Worm (Caenorhabditis elegans) whole organism, young adult: ENCODE results near the gene T28F12.1.

ENCODE experiments used
- B0019.2 ChIP-seq: fragments of 200-800 bp; sonication (Bioruptor generic); conservative IDR thresholded peaks from 2 replicates; pipeline ENCODE4 v1.3.6; 2022; ENCODE audit warnings: missing genetic modification reagents, missing genetic modification characterization, missing compliant biosample characterization
- B0261.1 ChIP-seq: sonication (generic microtip); optimal IDR thresholded peaks from 2 replicates; lab custom pipeline; 2016; ENCODE audit warnings: mild to moderate bottlenecking, missing genetic modification characterization, moderate library complexity, missing compliant biosample characterization
- F39B2.1 ChIP-seq: fragments of 200-800 bp; sonication (Bioruptor generic); IDR thresholded peaks from 2 replicates; pipeline ENCODE4 v1.3.6; 2022; ENCODE audit warnings: missing genetic modification reagents, missing genetic modification characterization, missing compliant biosample characterization
- F57C9.4 ChIP-seq: sonication (generic microtip); optimal IDR thresholded peaks from 2 replicates; lab custom pipeline; 2017; ENCODE audit warnings: mild to moderate bottlenecking, missing genetic modification characterization, missing compliant biosample characterization
- Y67H2A.10 ChIP-seq: fragments of 200-800 bp; sonication (Bioruptor generic); conservative IDR thresholded peaks from 2 replicates; pipeline ENCODE4 v1.3.6; 2022; ENCODE audit warnings: missing genetic modification reagents, missing genetic modification characterization, missing compliant biosample characterization
- Y95B8A.8 ChIP-seq: fragments of 200-800 bp; sonication (Bioruptor generic); IDR thresholded peaks from 2 replicates; pipeline ENCODE4 v1.3.6; 2022; ENCODE audit warnings: missing genetic modification reagents, missing genetic modification characterization, missing compliant biosample characterization
- athp-1 ChIP-seq: sonication (generic microtip); optimal IDR thresholded peaks from 2 replicates; lab custom pipeline; 2017; ENCODE audit warnings: mild to moderate bottlenecking, missing genetic modification characterization, missing compliant biosample characterization
- bed-2 ChIP-seq: fragments of 200-800 bp; sonication (Bioruptor generic); IDR thresholded peaks from 2 replicates; pipeline ENCODE4 v1.3.6; 2022; ENCODE audit warnings: missing genetic modification reagents, missing genetic modification characterization, missing compliant biosample characterization
- cebp-2 ChIP-seq: fragments of 200-800 bp; sonication (Bioruptor generic); IDR thresholded peaks from 2 replicates; pipeline ENCODE4 v1.3.6; 2022; ENCODE audit warnings: missing genetic modification characterization, missing compliant biosample characterization
- ceh-58 ChIP-seq: fragments of 200-800 bp; sonication (Bioruptor generic); IDR thresholded peaks from 2 replicates; pipeline ENCODE4 v1.3.6; 2022; ENCODE audit warnings: missing genetic modification characterization, missing compliant biosample characterization
- chd-7 ChIP-seq: sonication (generic microtip); optimal IDR thresholded peaks from 2 replicates; lab custom pipeline; 2016; ENCODE audit warnings: mild to moderate bottlenecking, missing genetic modification characterization, moderate library complexity, missing compliant biosample characterization
- die-1 ChIP-seq: sonication (generic microtip); optimal IDR thresholded peaks from 2 replicates; lab custom pipeline; 2016; ENCODE audit warnings: missing genotype, mild to moderate bottlenecking, missing genetic modification characterization, missing compliant biosample characterization
- efl-1 ChIP-seq: fragments of 150-350 bp; optimal IDR thresholded peaks from 2 replicates; lab custom pipeline; 2014; ENCODE audit warnings: missing biosample characterization, missing genetic modification reagents, missing genetic modification characterization
- egl-44 ChIP-seq: fragments of 200-800 bp; sonication (Bioruptor generic); IDR thresholded peaks from 2 replicates; pipeline ENCODE4 v1.3.6; 2022; ENCODE audit warnings: missing genetic modification reagents, missing genetic modification characterization, missing compliant biosample characterization
- ets-4 ChIP-seq: fragments of 200-800 bp; sonication (Bioruptor generic); optimal IDR thresholded peaks from 2 replicates; lab custom pipeline; 2018; ENCODE audit warnings: mild to moderate bottlenecking, missing genetic modification characterization, missing compliant biosample characterization
- gei-17 ChIP-seq: fragments of 200-800 bp; sonication (Bioruptor generic); optimal IDR thresholded peaks from 2 replicates; lab custom pipeline; 2018; ENCODE audit warnings: mild to moderate bottlenecking, missing genetic modification characterization, missing compliant biosample characterization
- lin-26 ChIP-seq: fragments of 200-800 bp; sonication (Bioruptor generic); IDR thresholded peaks from 2 replicates; pipeline ENCODE4 v1.3.6; 2022; ENCODE audit warnings: missing genetic modification reagents, missing genetic modification characterization, missing compliant biosample characterization
- lir-1 ChIP-seq: fragments of 200-800 bp; sonication (Bioruptor generic); conservative IDR thresholded peaks from 2 replicates; pipeline ENCODE4 v1.3.6; 2022; ENCODE audit warnings: missing genetic modification reagents, missing genetic modification characterization, missing compliant biosample characterization
- lsl-1 ChIP-seq: fragments of 200-800 bp; sonication (Bioruptor generic); optimal IDR thresholded peaks from 2 replicates; lab custom pipeline; 2018; ENCODE audit warnings: mild to moderate bottlenecking, missing genetic modification characterization, moderate library complexity, missing compliant biosample characterization
- lsy-27 ChIP-seq: sonication (generic microtip); optimal IDR thresholded peaks from 2 replicates; lab custom pipeline; 2017; ENCODE audit warnings: missing genetic modification characterization, mild to moderate bottlenecking, missing compliant biosample characterization, antibody characterized with exemption, missing genotype, borderline replicate concordance; ENCODE audit not compliant: insufficient read depth
- madf-6 ChIP-seq: fragments of 200-800 bp; sonication (Bioruptor generic); IDR thresholded peaks from 2 replicates; pipeline ENCODE4 v1.3.6; 2022; ENCODE audit warnings: missing genetic modification reagents, missing genetic modification characterization, missing compliant biosample characterization
- mcd-1 ChIP-seq: fragments of 200-800 bp; sonication (Bioruptor generic); IDR thresholded peaks from 2 replicates; pipeline ENCODE4 v1.3.6; 2022; ENCODE audit warnings: missing genetic modification reagents, missing genetic modification characterization, missing compliant biosample characterization
- mxl-1 ChIP-seq: sonication (generic microtip); optimal IDR thresholded peaks from 2 replicates; lab custom pipeline; 2016; ENCODE audit warnings: missing genetic modification characterization, missing compliant biosample characterization
- nhr-179 ChIP-seq: sonication (generic microtip); optimal IDR thresholded peaks from 2 replicates; lab custom pipeline; 2016; ENCODE audit warnings: mild to moderate bottlenecking, missing genetic modification characterization, missing compliant biosample characterization
- rcor-1 ChIP-seq: fragments of 200-800 bp; sonication (Bioruptor generic); IDR thresholded peaks from 2 replicates; pipeline ENCODE4 v1.3.6; 2022; ENCODE audit warnings: missing genetic modification reagents, missing genetic modification characterization, missing compliant biosample characterization
- rec-8 ChIP-seq, 2 experiments: sonication (generic microtip); optimal IDR thresholded peaks; 2 replicates each; lab custom pipeline; 2016; ENCODE audit warnings: mild to moderate bottlenecking in 2 of 2, missing genetic modification characterization in 2 of 2, missing genetic modification reagents in 2 of 2, missing genotype in 2 of 2, missing biosample characterization in 1 of 2, missing compliant biosample characterization in 1 of 2, moderate library complexity in 1 of 2
- sptf-2 ChIP-seq: fragments of 200-800 bp; sonication (Bioruptor generic); optimal IDR thresholded peaks from 2 replicates; lab custom pipeline; 2018; ENCODE audit warnings: mild to moderate bottlenecking, missing genetic modification characterization, missing compliant biosample characterization
- tlf-1 ChIP-seq: fragments of 200-800 bp; sonication (Bioruptor generic); optimal IDR thresholded peaks from 2 replicates; lab custom pipeline; 2018; ENCODE audit warnings: mild to moderate bottlenecking, missing genetic modification characterization, missing compliant biosample characterization
- unc-130 ChIP-seq: sonication (generic microtip); optimal IDR thresholded peaks from 2 replicates; lab custom pipeline; 2016; ENCODE audit warnings: missing genetic modification reagents, missing genetic modification characterization, missing compliant biosample characterization
- unc-62 ChIP-seq: fragments of 150-350 bp; optimal IDR thresholded peaks from 2 replicates; lab custom pipeline; 2014; ENCODE audit warnings: missing biosample characterization, missing genetic modification reagents, missing genetic modification characterization
- xnd-1 ChIP-seq: sonication (generic microtip); optimal IDR thresholded peaks from 2 replicates; lab custom pipeline; 2016; ENCODE audit warnings: missing genotype, missing genetic modification reagents, missing genetic modification characterization, missing compliant biosample characterization
- zfh-2 ChIP-seq: fragments of 200-800 bp; sonication (Bioruptor generic); conservative IDR thresholded peaks from 2 replicates; pipeline ENCODE4 v1.3.6; 2022; ENCODE audit warnings: missing genetic modification reagents, missing genetic modification characterization, missing compliant biosample characterization
- ztf-3 ChIP-seq: fragments of 200-800 bp; sonication (Bioruptor generic); optimal IDR thresholded peaks from 2 replicates; lab custom pipeline; 2018; ENCODE audit warnings: mild to moderate bottlenecking, missing genetic modification characterization, missing compliant biosample characterization

T28F12.1 gene

ce11 chrV:4523844-4524243 is 11.0 kb downstream of the T28F12.1 start:
- TF ChIP-seq cebp-2 (GFP tag; lab: Robert Waterston, UW): 0 out of 2 replicates have a peak, but pooled peaks have one; percentile 24
- TF ChIP-seq Y67H2A.10 (GFP tag; lab: Robert Waterston, UW): no peak

DNA sequence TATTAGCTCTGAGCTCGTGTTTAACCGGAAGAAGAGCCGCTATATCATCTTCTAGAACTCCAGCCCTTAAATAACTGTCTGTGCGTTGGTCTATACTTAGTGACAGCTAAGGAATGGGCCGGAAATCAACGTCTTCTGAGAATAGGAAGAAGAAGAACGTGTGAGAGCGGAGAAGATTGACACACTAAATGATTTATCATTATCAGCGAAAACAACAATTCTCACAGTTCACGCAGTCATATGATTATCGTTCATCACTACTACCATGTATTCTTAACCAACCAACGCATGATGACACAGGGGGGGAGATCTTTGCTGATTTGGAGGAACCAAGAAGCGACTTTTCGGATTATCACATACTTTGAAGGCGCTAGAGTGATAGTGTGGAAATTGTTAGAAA is 11.5 kb downstream of the T28F12.1 start:
- TF ChIP-seq madf-6 (GFP tag; lab: Robert Waterston, UW) (0 out of 2 replicates have a peak, but pooled peaks have one; percentile 8), lsl-1 (GFP tag; lab: Kevin White, UChicago) (no peak)

DNA sequence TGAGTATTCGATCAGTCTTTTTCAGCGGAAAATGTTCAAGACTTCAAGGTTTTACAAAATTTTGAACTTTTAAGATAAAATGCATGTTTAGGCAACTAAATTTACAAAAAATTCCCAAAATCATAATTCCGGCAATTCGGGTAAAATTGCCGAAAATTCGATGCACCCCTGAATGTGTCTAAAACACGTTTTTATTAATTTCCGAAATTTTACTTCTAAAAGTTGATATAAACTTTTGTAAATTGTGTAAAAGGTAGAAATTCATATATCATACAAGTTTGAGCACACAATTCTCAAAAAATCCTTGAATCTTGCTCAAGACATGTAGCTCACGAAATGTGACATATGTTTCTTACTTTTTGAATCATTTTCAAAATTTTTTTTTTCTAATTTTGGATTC is 12.3 kb downstream of the T28F12.1 start:
- TF ChIP-seq lsy-27 (tag; lab: Kevin White, UChicago) (no peak), tlf-1 (GFP tag; lab: Kevin White, UChicago) (no peak), F57C9.4 (tag; lab: Kevin White, UChicago) (no peak), rec-8 (tag; optimal IDR thresholded peaks at IDR 0.05; lab: Kevin White, UChicago) (no peak), rcor-1 (GFP tag; lab: Robert Waterston, UW) (no peak), bed-2 (no peak), B0261.1 (tag; lab: Kevin White, UChicago) (no peak), cebp-2 (GFP tag; lab: Robert Waterston, UW) (no peak), ets-4 (no peak), mxl-1 (tag; lab: Kevin White, UChicago) (no peak), sptf-2 (GFP tag; lab: Kevin White, UChicago) (no peak)

ce11 chrV:4525512-4525911 is 12.7 kb downstream of the T28F12.1 start:
- TF ChIP-seq F39B2.1: no peak
- TF ChIP-seq unc-62 (GFP tag; lab: Kevin White, UChicago): peak; percentile 70
- no peak for TF ChIP-seq lir-1 (GFP tag; lab: Robert Waterston, UW)
- TF ChIP-seq egl-44: no peak

- TF ChIP-seq mcd-1 (GFP tag; lab: Robert Waterston, UW): 0 out of 2 replicates have a peak, but pooled peaks have one; percentile 10
- TF ChIP-seq Y95B8A.8 (GFP tag; lab: Robert Waterston, UW): no peak
- no peak for TF ChIP-seq B0019.2 (GFP tag; lab: Robert Waterston, UW)
- TF ChIP-seq unc-62 (GFP tag; lab: Kevin White, UChicago): no peak
- TF ChIP-seq zfh-2 (GFP tag; lab: Robert Waterston, UW): peak; percentile 86
- no peak for TF ChIP-seq unc-130 (GFP tag; lab: Kevin White, UChicago)
- 0 out of 2 replicates have a peak, but pooled peaks have one; percentile 16 for TF ChIP-seq ceh-58
- TF ChIP-seq nhr-179 (tag; lab: Kevin White, UChicago): no peak
- TF ChIP-seq die-1 (tag; lab: Kevin White, UChicago): peak; percentile 5
- no peak for TF ChIP-seq efl-1
- no peak for TF ChIP-seq chd-7
Observed at ce11 chrV:4526801-4527425, 14.1 kb downstream of the T28F12.1 start.

ce11 chrV:4527934-4528333 is 15.1 kb downstream of the T28F12.1 start:
- TF ChIP-seq xnd-1 (tag; lab: Kevin White, UChicago): no peak
- 0 out of 2 replicates have a peak, but pooled peaks have one; percentile 16 for TF ChIP-seq lin-26 (GFP tag; lab: Robert Waterston, UW)
- TF ChIP-seq athp-1 (tag; lab: Kevin White, UChicago): no peak
- TF ChIP-seq ztf-3 (GFP tag; lab: Kevin White, UChicago): no peak
- no peak for TF ChIP-seq gei-17 (GFP tag; lab: Kevin White, UChicago)
- TF ChIP-seq, all 124 proteins: peak for 1
